Worm (Caenorhabditis elegans) whole organism, L2 larva: ENCODE measurements around the gene ttr-7.

ENCODE experiments used
- ama-1 ChIP-seq: fragments of 150-350 bp; optimal IDR thresholded peaks from 2 replicates; lab custom pipeline; 2018; ENCODE audit warnings: inconsistent platforms
- ceh-16 ChIP-seq: fragments of 150-350 bp; optimal IDR thresholded peaks from 2 replicates; lab custom pipeline; 2014; ENCODE audit warnings: missing biosample characterization, missing genetic modification characterization
- ceh-82 ChIP-seq: fragments of 150-350 bp; optimal IDR thresholded peaks from 2 replicates; lab custom pipeline; 2014; ENCODE audit warnings: missing biosample characterization, missing genetic modification characterization
- nhr-12 ChIP-seq: fragments of 150-350 bp; optimal IDR thresholded peaks from 2 replicates; lab custom pipeline; 2014; ENCODE audit warnings: missing biosample characterization, missing genetic modification characterization
- skn-1 ChIP-seq: sonication (generic microtip); optimal IDR thresholded peaks from 2 replicates; lab custom pipeline; 2017; ENCODE audit warnings: missing biosample characterization, missing genetic modification characterization

DNA sequence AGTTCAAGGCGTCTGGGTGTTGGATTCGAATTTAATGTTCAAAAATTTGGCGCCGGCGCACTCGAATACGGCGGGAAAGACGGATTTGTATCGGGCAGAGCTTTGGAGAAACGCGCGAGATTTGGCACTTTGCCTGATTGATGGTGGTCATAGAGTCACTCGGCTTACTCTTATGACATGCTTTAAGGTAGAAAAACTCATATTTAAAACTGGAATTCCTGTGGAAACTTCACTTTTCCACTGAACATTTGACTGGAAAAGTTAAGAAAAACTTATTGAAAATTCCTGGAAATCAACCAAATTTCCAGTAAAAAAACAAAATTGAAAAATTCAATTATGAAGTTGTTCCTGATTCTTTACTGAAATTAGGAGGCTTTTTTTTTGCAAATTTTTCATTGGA is 38.9 kb downstream of the ttr-7 start:
- TF ChIP-seq ama-1 (lab: Kevin White, UChicago) (no peak), ceh-82 (tag; lab: Kevin White, UChicago) (no peak), nhr-12 (tag; lab: Kevin White, UChicago) (no peak), skn-1 (tag; lab: Kevin White, UChicago) (no peak), ceh-16 (tag; lab: Kevin White, UChicago) (no peak)
